In genomic region chrII:7111657-7112049, ce11 we compare ENCODE assay signal across 2 worm cellular contexts.
A peak's percentile ranks its signal among the peaks of the same experiment; 100 is the strongest.
TF ChIP-seq lines count a peak whose summit lies in the region.

F10E7.5 (plus strand) TSS chrII:7111978.

TF ChIP-seq in whole organism, L1 larva, 84 proteins besides CTCF, POLR2A, EP300 and RAD21 (continued from another document):
- TF ChIP-seq lin-15B (tag; optimal IDR thresholded peaks at IDR 0.05; lab: Kevin White, UChicago) (peak; percentile 0), sox-4 (tag; optimal IDR thresholded peaks at IDR 0.05; lab: Kevin White, UChicago) (no peak), nhr-77 (tag; optimal IDR thresholded peaks at IDR 0.05; lab: Kevin White, UChicago) (no peak), ztf-4 (tag; optimal IDR thresholded peaks at IDR 0.05; lab: Kevin White, UChicago) (no peak), unc-86 (tag; optimal IDR thresholded peaks at IDR 0.05; lab: Kevin White, UChicago) (peak; percentile 14), sup-37 (GFP tag; optimal IDR thresholded peaks at IDR 0.05; lab: Kevin White, UChicago) (no peak), ceh-63 (GFP tag; optimal IDR thresholded peaks at IDR 0.05; lab: Kevin White, UChicago) (no peak), nhr-11 (tag; optimal IDR thresholded peaks at IDR 0.05; lab: Kevin White, UChicago) (no peak), jun-1 (tag; optimal IDR thresholded peaks at IDR 0.05; lab: Kevin White, UChicago) (peak; percentile 30), swsn-7 (tag; optimal IDR thresholded peaks at IDR 0.05; lab: Kevin White, UChicago) (peak; percentile 34), C34B4.2 (tag; optimal IDR thresholded peaks at IDR 0.05; lab: Kevin White, UChicago) (no peak), C16A3.4 (tag; optimal IDR thresholded peaks at IDR 0.05; lab: Kevin White, UChicago) (peak; percentile 66), hpl-2 (GFP tag; optimal IDR thresholded peaks at IDR 0.05; lab: Kevin White, UChicago) (no peak), ceh-88 (GFP tag; IDR thresholded peaks at IDR 0.05; lab: Robert Waterston, UW) (no peak), tlp-1 (tag; optimal IDR thresholded peaks at IDR 0.05; lab: Kevin White, UChicago) (no peak), ets-5 (GFP tag; IDR thresholded peaks at IDR 0.05; lab: Robert Waterston, UW) (no peak), fos-1 (tag; optimal IDR thresholded peaks at IDR 0.05; lab: Kevin White, UChicago) (peak; percentile 23), nhr-20 (tag; optimal IDR thresholded peaks at IDR 0.05; lab: Kevin White, UChicago) (peak; percentile 15), lin-14 (GFP tag; optimal IDR thresholded peaks at IDR 0.05; lab: Kevin White, UChicago) (no peak), unc-98 (GFP tag; IDR thresholded peaks at IDR 0.05; lab: Robert Waterston, UW) (no peak), fkh-4 (tag; optimal IDR thresholded peaks at IDR 0.05; lab: Kevin White, UChicago; ENCODE audit: borderline replicate concordance) (no peak), pax-3 (tag; optimal IDR thresholded peaks at IDR 0.05; lab: Kevin White, UChicago) (no peak), ztf-11 (tag; optimal IDR thresholded peaks at IDR 0.05; lab: Kevin White, UChicago) (no peak), nhr-12 (tag; optimal IDR thresholded peaks at IDR 0.05; lab: Kevin White, UChicago) (no peak), aha-1 (tag; optimal IDR thresholded peaks at IDR 0.05; lab: Kevin White, UChicago) (no peak), dsc-1 (tag; optimal IDR thresholded peaks at IDR 0.05; lab: Kevin White, UChicago) (peak; percentile 19), fkh-10 (GFP tag; optimal IDR thresholded peaks at IDR 0.05; lab: Kevin White, UChicago) (no peak), hlh-17 (GFP tag; optimal IDR thresholded peaks at IDR 0.05; lab: Kevin White, UChicago; ENCODE audit: borderline replicate concordance) (no peak), nhr-19 (GFP tag; conservative IDR thresholded peaks at IDR 0.05; lab: Robert Waterston, UW) (no peak), nhr-85 (tag; lab: Kevin White, UChicago) (peak; percentile 48), zip-4 (GFP tag; optimal IDR thresholded peaks at IDR 0.05; lab: Kevin White, UChicago) (no peak), elt-2 (tag; optimal IDR thresholded peaks at IDR 0.05; lab: Kevin White, UChicago) (no peak), egl-27 (tag; optimal IDR thresholded peaks at IDR 0.05; lab: Kevin White, UChicago) (no peak), skn-1 (tag; optimal IDR thresholded peaks at IDR 0.05; lab: Kevin White, UChicago) (no peak), nhr-90 (tag; optimal IDR thresholded peaks at IDR 0.05; lab: Kevin White, UChicago; ENCODE audit: poor library complexity) (peak; percentile 33), lin-35 (GFP tag; optimal IDR thresholded peaks at IDR 0.05; lab: Kevin White, UChicago) (peak; percentile 51 to 68), rnt-1 (tag; optimal IDR thresholded peaks at IDR 0.05; lab: Kevin White, UChicago) (peak; percentile 53), ces-1 (GFP tag; optimal IDR thresholded peaks at IDR 0.05; lab: Kevin White, UChicago) (no peak), fkh-8 (tag; optimal IDR thresholded peaks at IDR 0.05; lab: Kevin White, UChicago) (no peak), nhr-28 (tag; optimal IDR thresholded peaks at IDR 0.05; lab: Kevin White, UChicago) (no peak), tbx-2 (tag; optimal IDR thresholded peaks at IDR 0.05; lab: Kevin White, UChicago) (no peak), nhr-84 (tag; optimal IDR thresholded peaks at IDR 0.05; lab: Kevin White, UChicago) (no peak), nhr-237 (tag; optimal IDR thresholded peaks at IDR 0.05; lab: Kevin White, UChicago) (no peak), ama-1 (optimal IDR thresholded peaks at IDR 0.05; lab: Kevin White, UChicago) (no peak), unc-130 (tag; optimal IDR thresholded peaks at IDR 0.05; lab: Kevin White, UChicago) (peak; percentile 40), mdl-1 (tag; optimal IDR thresholded peaks at IDR 0.05; lab: Kevin White, UChicago) (peak in 1 of 2 experiments; percentile 36), lin-39 (tag; optimal IDR thresholded peaks at IDR 0.05; lab: Kevin White, UChicago) (no peak), irx-1 (tag; optimal IDR thresholded peaks at IDR 0.05; lab: Kevin White, UChicago) (no peak), hlh-4 (tag; optimal IDR thresholded peaks at IDR 0.05; lab: Kevin White, UChicago) (no peak), aly-2 (tag; optimal IDR thresholded peaks at IDR 0.05; lab: Kevin White, UChicago) (peak; percentile 40), blmp-1 (tag; optimal IDR thresholded peaks at IDR 0.05; lab: Kevin White, UChicago) (peak; percentile 61), zag-1 (tag; optimal IDR thresholded peaks at IDR 0.05; lab: Kevin White, UChicago) (no peak), pqm-1 (tag; optimal IDR thresholded peaks at IDR 0.05; lab: Kevin White, UChicago) (no peak), mef-2 (tag; optimal IDR thresholded peaks at IDR 0.05; lab: Kevin White, UChicago) (no peak), lin-13 (GFP tag; optimal IDR thresholded peaks at IDR 0.05; lab: Kevin White, UChicago) (no peak), snu-23 (GFP tag; optimal IDR thresholded peaks at IDR 0.05; lab: Kevin White, UChicago) (peak; percentile 69), ceh-82 (tag; optimal IDR thresholded peaks at IDR 0.05; lab: Kevin White, UChicago) (peak; percentile 44 to 58 (median 44)), elt-3 (tag; optimal IDR thresholded peaks at IDR 0.05; lab: Kevin White, UChicago) (no peak), lir-3 (tag; optimal IDR thresholded peaks at IDR 0.05; lab: Kevin White, UChicago; ENCODE audit: poor library complexity) (no peak), dpl-1 (GFP tag; optimal IDR thresholded peaks at IDR 0.05; lab: Kevin White, UChicago) (peak; percentile 21 to 69 (median 68)), nhr-47 (tag; optimal IDR thresholded peaks at IDR 0.05; lab: Kevin White, UChicago) (peak; percentile 55), egl-13 (tag; optimal IDR thresholded peaks at IDR 0.05; lab: Kevin White, UChicago) (no peak), snpc-4 (tag; optimal IDR thresholded peaks at IDR 0.05; lab: Kevin White, UChicago) (peak; percentile 23), mab-9 (GFP tag; IDR thresholded peaks at IDR 0.05; lab: Robert Waterston, UW) (no peak), nhr-71 (tag; optimal IDR thresholded peaks at IDR 0.05; lab: Kevin White, UChicago) (peak; percentile 53), alr-1 (tag; optimal IDR thresholded peaks at IDR 0.05; lab: Kevin White, UChicago; ENCODE audit: borderline replicate concordance) (no peak), lsy-2 (tag; optimal IDR thresholded peaks at IDR 0.05; lab: Kevin White, UChicago) (peak; percentile 97 to 99)
TF ChIP-seq in whole organism, L1 larva: peak in this region for 28.

TF ChIP-seq in whole organism, L3 larva, 47 proteins besides CTCF, POLR2A, EP300 and RAD21 (continued from another document):
- TF ChIP-seq elt-1 (tag; optimal IDR thresholded peaks at IDR 0.05; lab: Kevin White, UChicago) (no peak), mdl-1 (tag; optimal IDR thresholded peaks at IDR 0.05; lab: Kevin White, UChicago) (no peak), ZK546.5 (tag; optimal IDR thresholded peaks at IDR 0.05; lab: Kevin White, UChicago) (no peak), jun-1 (tag; optimal IDR thresholded peaks at IDR 0.05; lab: Kevin White, UChicago) (no peak), skn-1 (tag; optimal IDR thresholded peaks at IDR 0.05; lab: Kevin White, UChicago) (peak; percentile 3), ceh-9 (tag; optimal IDR thresholded peaks at IDR 0.05; lab: Kevin White, UChicago) (no peak), nhr-76 (tag; optimal IDR thresholded peaks at IDR 0.05; lab: Kevin White, UChicago) (no peak), nfya-1 (tag; optimal IDR thresholded peaks at IDR 0.05; lab: Kevin White, UChicago; ENCODE audit: insufficient read depth) (peak; percentile 81), aly-2 (tag; optimal IDR thresholded peaks at IDR 0.05; lab: Kevin White, UChicago) (no peak), sea-2 (GFP tag; optimal IDR thresholded peaks at IDR 0.05; lab: Kevin White, UChicago) (no peak), nhr-67 (tag; optimal IDR thresholded peaks at IDR 0.05; lab: Kevin White, UChicago) (no peak), mml-1 (tag; optimal IDR thresholded peaks at IDR 0.05; lab: Kevin White, UChicago) (no peak), lin-15B (tag; optimal IDR thresholded peaks at IDR 0.05; lab: Kevin White, UChicago) (peak; percentile 48), nhr-25 (tag; optimal IDR thresholded peaks at IDR 0.05; lab: Kevin White, UChicago) (no peak), lsy-12 (tag; optimal IDR thresholded peaks at IDR 0.05; lab: Kevin White, UChicago) (no peak), ztf-4 (tag; optimal IDR thresholded peaks at IDR 0.05; lab: Kevin White, UChicago) (no peak), fos-1 (tag; optimal IDR thresholded peaks at IDR 0.05; lab: Kevin White, UChicago) (no peak), elt-2 (tag; optimal IDR thresholded peaks at IDR 0.05; lab: Kevin White, UChicago) (no peak), unc-39 (tag; optimal IDR thresholded peaks at IDR 0.05; lab: Kevin White, UChicago) (no peak), daf-12 (tag; optimal IDR thresholded peaks at IDR 0.05; lab: Kevin White, UChicago) (no peak), nhr-23 (tag; optimal IDR thresholded peaks at IDR 0.05; lab: Kevin White, UChicago) (no peak), eor-1 (tag; optimal IDR thresholded peaks at IDR 0.05; lab: Kevin White, UChicago) (no peak), ama-1 (optimal IDR thresholded peaks at IDR 0.05; lab: Kevin White, UChicago) (no peak)
